Fruit fly (Drosophila melanogaster): ENCODE measurements around the gene emei.

The emei gene

DNA sequence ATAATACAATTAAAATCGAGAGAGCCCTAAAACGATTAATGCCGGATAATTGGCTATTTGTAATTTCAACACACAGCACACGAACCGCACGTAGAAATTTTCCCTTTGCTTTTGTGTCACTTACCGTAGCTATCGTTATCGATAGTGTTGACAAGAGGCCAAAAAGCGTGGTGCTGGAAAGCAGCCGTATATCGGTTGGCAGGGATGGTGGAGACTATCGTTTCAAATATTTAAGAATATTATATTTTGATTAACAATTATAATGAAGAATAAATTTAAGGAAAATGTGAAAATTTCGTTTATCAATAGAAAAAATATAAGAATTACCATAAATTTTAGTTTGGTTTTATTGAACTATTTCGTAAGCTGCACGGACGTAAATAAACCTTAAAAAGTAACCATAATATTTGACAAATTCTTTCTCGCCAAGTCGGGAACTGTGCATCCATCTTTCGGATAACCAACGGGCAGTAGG, 16.4 kb upstream of the emei start, which contains the start of gene JIL-1 (continued):
- TF ChIP-seq bowl (GFP tag; IDR thresholded peaks at IDR 0.05) (no peak; the same call in 1 of the 2 replicates), twi (tag; optimal IDR thresholded peaks at IDR 0.05) (no peak), fru (optimal IDR thresholded peaks at IDR 0.05) (no peak), emc (GFP tag; optimal IDR thresholded peaks at IDR 0.05) (peak; percentile 8), CG17802 (tag; optimal IDR thresholded peaks at IDR 0.05) (peak; percentile 36), lilli (GFP tag; optimal IDR thresholded peaks at IDR 0.05) (peak; percentile 76), gce (GFP tag; IDR thresholded peaks at IDR 0.05) (no peak), CG10209 (GFP tag; optimal IDR thresholded peaks at IDR 0.05) (peak; percentile 59), CG3995 (GFP tag; optimal IDR thresholded peaks at IDR 0.05) (peak; percentile 41), run (tag; optimal IDR thresholded peaks at IDR 0.05) (no peak), CG9876 (GFP tag; optimal IDR thresholded peaks at IDR 0.05) (no peak), BEAF-32 (GFP tag; optimal IDR thresholded peaks at IDR 0.05) (peak; percentile 89), CG18476 (GFP tag; optimal IDR thresholded peaks at IDR 0.05) (peak; percentile 60), wor (GFP tag; IDR thresholded peaks at IDR 0.05) (0 out of 2 replicates have a peak, but pooled peaks have one; percentile 11), Atf6 (GFP tag; IDR thresholded peaks at IDR 0.05) (peak; percentile 67), Bgb (GFP tag; IDR thresholded peaks at IDR 0.05; ENCODE audit: partially characterized antibody) (peak; percentile 92), Dbx (GFP tag; IDR thresholded peaks at IDR 0.05) (peak; percentile 93)

DNA sequence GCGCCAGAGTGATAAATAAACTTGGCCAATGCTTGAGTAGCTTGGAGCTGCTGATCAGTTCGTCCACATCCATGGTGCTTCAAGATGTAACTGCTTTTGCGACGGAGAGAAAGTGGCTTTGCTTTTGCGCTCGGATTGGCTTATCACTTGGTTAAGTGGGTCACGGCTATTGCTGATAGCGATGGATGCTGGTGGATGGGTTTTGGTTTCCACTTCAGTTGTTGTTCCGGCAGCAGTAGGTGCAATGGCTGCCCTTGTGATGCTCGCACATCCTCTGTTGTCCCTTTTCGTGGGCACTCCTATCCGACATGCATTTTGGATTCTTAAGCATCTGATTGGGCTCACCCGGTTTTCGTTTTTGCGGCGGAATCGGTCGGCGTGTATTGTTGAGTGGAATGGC, 15.2 kb upstream of the emei start:
- TF ChIP-seq dan (GFP tag; IDR thresholded peaks at IDR 0.05) (no peak), zf30C (GFP tag; optimal IDR thresholded peaks at IDR 0.05) (no peak), sens (GFP tag) (peak; percentile 57), H2.0 (GFP tag; IDR thresholded peaks at IDR 0.05) (no peak)

DNA sequence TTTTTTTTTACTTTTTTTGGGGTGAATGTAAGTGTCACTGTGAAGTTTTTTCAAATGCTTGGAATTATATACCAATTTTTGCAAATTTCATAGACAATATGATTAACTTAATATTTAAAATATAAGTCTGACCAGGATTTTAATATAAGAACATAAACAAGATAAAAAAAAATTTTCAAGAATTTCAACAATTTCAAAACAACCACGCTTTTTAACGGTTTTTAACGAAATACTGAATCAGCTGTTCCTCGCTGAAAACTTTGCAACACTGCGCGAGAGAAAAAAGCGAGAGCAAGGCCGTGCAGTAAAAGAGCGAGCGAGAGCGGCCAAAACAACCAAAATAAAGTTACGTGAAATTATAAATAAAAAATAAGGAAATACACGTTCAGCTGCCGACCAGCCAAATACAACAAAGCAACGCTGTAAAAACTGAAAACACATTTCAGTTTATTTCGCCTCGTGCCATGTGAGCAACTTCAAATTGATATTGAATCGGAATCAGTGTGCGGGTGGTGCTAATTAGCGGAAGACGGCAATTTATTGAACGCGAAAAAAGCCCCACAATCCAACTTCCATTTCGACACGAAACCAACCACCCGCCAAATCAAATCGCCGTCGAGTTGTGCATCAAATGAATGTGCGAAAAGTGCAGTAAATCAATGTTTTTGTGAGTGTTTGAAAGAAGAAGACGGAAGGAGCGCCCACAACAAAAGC, 13.1 kb upstream of the emei start, which contains the start of the genes CG46439, Iyd and CG33947:
Gene CG46439, minus strand, starts transcription at position 51 of the 714 bp plus-strand sequence.
Gene Iyd, minus strand, starts transcription at position 51 of the 714 bp plus-strand sequence.
Gene CG33947, plus strand, starts transcription at position 302 of the 714 bp plus-strand sequence.
- TF ChIP-seq CG17829 (tag; optimal IDR thresholded peaks at IDR 0.05) (peak; percentile 29), tgo (GFP tag; IDR thresholded peaks at IDR 0.05) (no peak), gt (GFP tag; IDR thresholded peaks at IDR 0.05) (no peak), dpn (GFP tag; optimal IDR thresholded peaks at IDR 0.05) (no peak), crp (GFP tag; optimal IDR thresholded peaks at IDR 0.05) (peak; percentile 70 to 93), CG17328 (GFP tag; IDR thresholded peaks at IDR 0.05) (no peak), Atf6 (GFP tag; IDR thresholded peaks at IDR 0.05) (peak; percentile 56), lab (GFP tag; optimal IDR thresholded peaks at IDR 0.05) (peak; percentile 35), CrebB (tag; optimal IDR thresholded peaks at IDR 0.05) (no peak), zen (tag; optimal IDR thresholded peaks at IDR 0.05) (no peak), CG5245 (GFP tag; optimal IDR thresholded peaks at IDR 0.05) (no peak), ERR (GFP tag; optimal IDR thresholded peaks at IDR 0.05) (no peak), yki (optimal IDR thresholded peaks at IDR 0.05) (peak; percentile 52), fd102C (GFP tag; optimal IDR thresholded peaks at IDR 0.05) (no peak), CG10147 (GFP tag; optimal IDR thresholded peaks at IDR 0.05) (no peak), nerfin-1 (tag; optimal IDR thresholded peaks at IDR 0.05) (no peak), CG7786 (GFP tag; optimal IDR thresholded peaks at IDR 0.05) (no peak), CG3847 (GFP tag; IDR thresholded peaks at IDR 0.05) (no peak), usp (GFP tag; optimal IDR thresholded peaks at IDR 0.05) (no peak), Antp (GFP tag; optimal IDR thresholded peaks at IDR 0.05) (no peak), sim (GFP tag; IDR thresholded peaks at IDR 0.05) (no peak), caup (GFP tag; optimal IDR thresholded peaks at IDR 0.05; ENCODE audit: severe bottlenecking) (no peak), toy (GFP tag; IDR thresholded peaks at IDR 0.05) (no peak), CG17568 (GFP tag; optimal IDR thresholded peaks at IDR 0.05) (peak; percentile 25), trh (GFP tag; optimal IDR thresholded peaks at IDR 0.05) (no peak), CG8359 (GFP tag; optimal IDR thresholded peaks at IDR 0.05; ENCODE audit: borderline replicate concordance) (no peak), CG30020 (tag; optimal IDR thresholded peaks at IDR 0.05) (no peak), ato (GFP tag; IDR thresholded peaks at IDR 0.05; ENCODE audit: partially characterized antibody) (0 out of 2 replicates have a peak, but pooled peaks have one; percentile 28)
